Fruit fly (Drosophila melanogaster) whole organism, embryonic: ENCODE data around the gene CG2145.
A peak's percentile ranks its signal among the peaks of the same experiment; 100 is the strongest.

ENCODE experiments used
- Antp ChIP-seq: fragments of 200-800 bp; sonication (Bioruptor generic); optimal IDR thresholded peaks from 3 replicates; lab custom pipeline; 2016; ENCODE audit warnings: missing biosample characterization, missing genetic modification characterization
- Atf3 ChIP-seq: fragments of 200-800 bp; sonication (Bioruptor generic); optimal IDR thresholded peaks from 3 replicates; lab custom pipeline; 2016; ENCODE audit warnings: missing biosample characterization, missing genetic modification characterization
- Bteb2 ChIP-seq: fragments of 200-800 bp; sonication (Bioruptor generic); optimal IDR thresholded peaks from 2 replicates; lab custom pipeline; 2016; ENCODE audit warnings: missing biosample characterization, missing genetic modification characterization
- CG11696 ChIP-seq: fragments of 200-800 bp; sonication (Bioruptor generic); IDR thresholded peaks from 2 replicates; pipeline ENCODE4 v1.3.6; 2022; ENCODE audit warnings: missing biosample characterization, missing genetic modification characterization
- CG12155 ChIP-seq: fragments of 200-800 bp; sonication (Bioruptor generic); optimal IDR thresholded peaks from 3 replicates; lab custom pipeline; 2016; ENCODE audit warnings: missing biosample characterization, missing genetic modification characterization
- CG12236 ChIP-seq: fragments of 200-800 bp; sonication (Bioruptor generic); optimal IDR thresholded peaks from 2 replicates; lab custom pipeline; 2016; ENCODE audit warnings: missing biosample characterization, missing genetic modification characterization
- CG12942 ChIP-seq: fragments of 200-800 bp; sonication (Bioruptor generic); optimal IDR thresholded peaks from 3 replicates; lab custom pipeline; 2016; ENCODE audit warnings: missing biosample characterization, missing genetic modification characterization
- CG14014 ChIP-seq: fragments of 200-800 bp; sonication (Bioruptor generic); IDR thresholded peaks from 2 replicates; pipeline ENCODE4 v1.3.6; 2022; ENCODE audit warnings: missing biosample characterization, missing genetic modification characterization
- CG14860 ChIP-seq: fragments of 200-800 bp; sonication (Bioruptor generic); IDR thresholded peaks from 3 replicates; pipeline ENCODE4 v1.3.6; 2022; ENCODE audit warnings: missing biosample characterization, missing genetic modification characterization; ENCODE audit not compliant: partially characterized antibody
- CG17385 ChIP-seq: fragments of 200-800 bp; sonication (Bioruptor generic); optimal IDR thresholded peaks from 3 replicates; lab custom pipeline; 2018; ENCODE audit warnings: missing biosample characterization, mild to moderate bottlenecking, missing genetic modification characterization
- CG18476 ChIP-seq: fragments of 200-800 bp; sonication (Bioruptor generic); optimal IDR thresholded peaks from 2 replicates; lab custom pipeline; 2016; ENCODE audit warnings: missing biosample characterization, mild to moderate bottlenecking, missing genetic modification characterization
- CG31388 ChIP-seq: fragments of 200-800 bp; sonication (Bioruptor generic); optimal IDR thresholded peaks from 2 replicates; lab custom pipeline; 2016; ENCODE audit warnings: missing biosample characterization, missing genetic modification characterization
- CG34422 ChIP-seq: fragments of 200-800 bp; sonication (Bioruptor generic); IDR thresholded peaks from 3 replicates; pipeline ENCODE4 v1.3.6; 2022; ENCODE audit warnings: missing biosample characterization, missing genetic modification characterization
- CG6854 ChIP-seq: fragments of 200-800 bp; sonication (Bioruptor generic); optimal IDR thresholded peaks from 3 replicates; lab custom pipeline; 2017; ENCODE audit warnings: missing biosample characterization, mild to moderate bottlenecking, missing genetic modification characterization
- CG7556 ChIP-seq: fragments of 200-800 bp; sonication (Bioruptor generic); optimal IDR thresholded peaks from 2 replicates; lab custom pipeline; 2017; ENCODE audit warnings: missing biosample characterization, mild to moderate bottlenecking, missing genetic modification characterization
- CG7963 ChIP-seq: fragments of 200-800 bp; sonication (Bioruptor generic); IDR thresholded peaks from 3 replicates; pipeline ENCODE4 v1.3.6; 2022; ENCODE audit warnings: missing biosample characterization, missing genetic modification characterization; ENCODE audit not compliant: partially characterized antibody
- CG9817 ChIP-seq: fragments of 200-800 bp; sonication (Bioruptor generic); optimal IDR thresholded peaks from 2 replicates; lab custom pipeline; 2018; ENCODE audit warnings: missing biosample characterization, mild to moderate bottlenecking, missing genetic modification characterization, moderate library complexity
- D19A ChIP-seq: fragments of 200-800 bp; optimal IDR thresholded peaks from 3 replicates; lab custom pipeline; 2019; ENCODE audit warnings: missing biosample characterization, mild to moderate bottlenecking, missing genetic modification characterization, moderate library complexity
- Dip3 ChIP-seq: fragments of 200-800 bp; sonication (Bioruptor generic); optimal IDR thresholded peaks from 3 replicates; lab custom pipeline; 2016; ENCODE audit warnings: missing biosample characterization, missing genetic modification characterization
- Dref ChIP-seq: fragments of 200-800 bp; sonication (Bioruptor generic); IDR thresholded peaks from 2 replicates; pipeline ENCODE4 v1.3.6; 2022; ENCODE audit warnings: missing biosample characterization, missing genetic modification characterization
- E2f2 ChIP-seq: fragments of 200-800 bp; sonication (Bioruptor generic); IDR thresholded peaks from 2 replicates; pipeline ENCODE4 v1.3.6; 2022; ENCODE audit warnings: missing biosample characterization, missing genetic modification characterization
- Ets97D ChIP-seq: fragments of 200-800 bp; sonication (Bioruptor generic); optimal IDR thresholded peaks from 3 replicates; lab custom pipeline; 2016; ENCODE audit warnings: missing biosample characterization, missing genetic modification characterization
- Hand ChIP-seq: fragments of 200-800 bp; sonication (Bioruptor generic); optimal IDR thresholded peaks from 2 replicates; lab custom pipeline; 2017; ENCODE audit warnings: mild to moderate bottlenecking, missing biosample characterization, missing genetic modification reagents, missing genetic modification characterization
- Hmx ChIP-seq: fragments of 200-800 bp; sonication (Bioruptor generic); optimal IDR thresholded peaks from 2 replicates; lab custom pipeline; 2016; ENCODE audit warnings: missing biosample characterization, missing genetic modification characterization
- Sox102F ChIP-seq: fragments of 200-800 bp; sonication (Bioruptor generic); optimal IDR thresholded peaks from 2 replicates; lab custom pipeline; 2018; ENCODE audit warnings: missing biosample characterization, mild to moderate bottlenecking, missing genetic modification characterization, moderate library complexity
- Trl ChIP-seq, 3 experiments: fragments of >200 bp in 2 of 3; fragments of 200-800 bp in 1 of 3; sonication (Bioruptor generic) in 1 of 3; optimal IDR thresholded peaks; 2 replicates in 1 of 3; 3 replicates in 2 of 3; lab custom pipeline; 2016 to 2017; ENCODE audit warnings: missing biosample characterization in 1 of 3, missing genetic modification characterization in 1 of 3
- abd-A ChIP-seq: fragments of 200-800 bp; sonication (Bioruptor generic); optimal IDR thresholded peaks from 3 replicates; lab custom pipeline; 2019; ENCODE audit warnings: missing biosample characterization, mild to moderate bottlenecking, missing genetic modification characterization, moderate library complexity
- br ChIP-seq: fragments of >200 bp; optimal IDR thresholded peaks from 2 replicates; lab custom pipeline; 2017
- bsh ChIP-seq, 2 experiments: fragments of 200-800 bp; sonication (Bioruptor generic); optimal IDR thresholded peaks; 2 replicates each; lab custom pipeline; 2017 to 2018; ENCODE audit warnings: mild to moderate bottlenecking in 2 of 2, missing biosample characterization in 2 of 2, missing genetic modification characterization in 2 of 2, moderate library complexity in 1 of 2
- cas ChIP-seq: fragments of 200-800 bp; sonication (Bioruptor generic); IDR thresholded peaks from 2 replicates; pipeline ENCODE4 v1.3.6; 2022; ENCODE audit warnings: missing biosample characterization, missing genetic modification characterization
- cg ChIP-seq: fragments of 200-800 bp; sonication (Bioruptor generic); optimal IDR thresholded peaks from 3 replicates; lab custom pipeline; 2019; ENCODE audit warnings: missing biosample characterization, mild to moderate bottlenecking, missing genetic modification characterization, moderate library complexity
- dan ChIP-seq: fragments of 200-800 bp; sonication (Bioruptor generic); IDR thresholded peaks from 2 replicates; pipeline ENCODE4 v1.3.6; 2022; ENCODE audit warnings: missing biosample characterization, missing genetic modification characterization
- esg ChIP-seq: fragments of 200-800 bp; sonication (Bioruptor generic); conservative IDR thresholded peaks from 2 replicates; pipeline ENCODE4 v1.3.6; 2022; ENCODE audit warnings: missing biosample characterization, missing genetic modification characterization
- exex ChIP-seq: fragments of 200-800 bp; sonication (Bioruptor generic); optimal IDR thresholded peaks from 4 replicates; lab custom pipeline; 2018; ENCODE audit warnings: missing biosample characterization, mild to moderate bottlenecking, missing genetic modification characterization, moderate library complexity
- fd96Cb ChIP-seq: fragments of 200-800 bp; sonication (Bioruptor generic); optimal IDR thresholded peaks from 2 replicates; lab custom pipeline; 2018; ENCODE audit warnings: missing biosample characterization, mild to moderate bottlenecking, missing genetic modification characterization, moderate library complexity
- h ChIP-seq: fragments of >200 bp; optimal IDR thresholded peaks from 2 replicates; lab custom pipeline; 2017
- ham ChIP-seq: fragments of 200-800 bp; sonication (Bioruptor generic); IDR thresholded peaks from 2 replicates; pipeline ENCODE4 v1.3.6; 2022; ENCODE audit warnings: missing biosample characterization, missing genetic modification characterization
- hbn ChIP-seq: fragments of 200-800 bp; sonication (Bioruptor generic); IDR thresholded peaks from 2 replicates; pipeline ENCODE4 v1.3.6; 2022; ENCODE audit warnings: missing biosample characterization, missing genetic modification characterization; ENCODE audit not compliant: partially characterized antibody
- insv ChIP-seq, 2 experiments: fragments of 200-800 bp; sonication (Bioruptor generic); optimal IDR thresholded peaks; 3 replicates each; lab custom pipeline; 2016 to 2018; ENCODE audit warnings: missing biosample characterization in 2 of 2, missing genetic modification characterization in 2 of 2
- inv ChIP-seq: fragments of 200-800 bp; sonication (Bioruptor generic); IDR thresholded peaks from 2 replicates; pipeline ENCODE4 v1.3.6; 2022; ENCODE audit warnings: missing biosample characterization, missing genetic modification characterization; ENCODE audit not compliant: partially characterized antibody
- maf-S ChIP-seq: fragments of 200-800 bp; sonication (Bioruptor generic); optimal IDR thresholded peaks from 2 replicates; lab custom pipeline; 2016; ENCODE audit warnings: missing biosample characterization, missing genetic modification characterization
- nerfin-2 ChIP-seq: fragments of 200-800 bp; sonication (Bioruptor generic); IDR thresholded peaks from 2 replicates; pipeline ENCODE4 v1.3.6; 2022; ENCODE audit warnings: missing biosample characterization, missing genetic modification characterization; ENCODE audit not compliant: partially characterized antibody
- nmo ChIP-seq: fragments of 200-800 bp; sonication (Bioruptor generic); optimal IDR thresholded peaks from 2 replicates; lab custom pipeline; 2018; ENCODE audit warnings: missing biosample characterization, mild to moderate bottlenecking, missing genetic modification characterization, moderate library complexity
- psq ChIP-seq: fragments of 200-800 bp; sonication (Bioruptor generic); optimal IDR thresholded peaks from 2 replicates; lab custom pipeline; 2017; ENCODE audit warnings: missing biosample characterization, missing genetic modification characterization
- sens-2 ChIP-seq: fragments of 200-800 bp; sonication (Bioruptor generic); IDR thresholded peaks from 2 replicates; pipeline ENCODE4 v1.3.6; 2022; ENCODE audit warnings: missing biosample characterization, missing genetic modification characterization
- sna ChIP-seq: fragments of 200-800 bp; sonication (Bioruptor generic); IDR thresholded peaks from 2 replicates; pipeline ENCODE4 v1.3.6; 2022; ENCODE audit warnings: missing biosample characterization, missing genetic modification characterization; ENCODE audit not compliant: partially characterized antibody
- ssp ChIP-seq: fragments of 200-800 bp; sonication (Bioruptor generic); IDR thresholded peaks from 2 replicates; pipeline ENCODE4 v1.3.6; 2022; ENCODE audit warnings: missing biosample characterization, missing genetic modification characterization
- tll ChIP-seq, 2 experiments: fragments of 200-800 bp in 1 of 2; fragments of >200 bp in 1 of 2; sonication (Bioruptor generic) in 1 of 2; optimal IDR thresholded peaks; 2 replicates each; lab custom pipeline; 2017 to 2019; ENCODE audit warnings: missing biosample characterization in 2 of 2, missing genetic modification characterization in 2 of 2, mild to moderate bottlenecking in 1 of 2, moderate library complexity in 1 of 2
- zen2 ChIP-seq: fragments of 200-800 bp; sonication (Bioruptor generic); IDR thresholded peaks from 3 replicates; pipeline ENCODE4 v1.3.6; 2022; ENCODE audit warnings: missing biosample characterization, missing genetic modification characterization; ENCODE audit not compliant: partially characterized antibody

The CG2145 gene

DNA sequence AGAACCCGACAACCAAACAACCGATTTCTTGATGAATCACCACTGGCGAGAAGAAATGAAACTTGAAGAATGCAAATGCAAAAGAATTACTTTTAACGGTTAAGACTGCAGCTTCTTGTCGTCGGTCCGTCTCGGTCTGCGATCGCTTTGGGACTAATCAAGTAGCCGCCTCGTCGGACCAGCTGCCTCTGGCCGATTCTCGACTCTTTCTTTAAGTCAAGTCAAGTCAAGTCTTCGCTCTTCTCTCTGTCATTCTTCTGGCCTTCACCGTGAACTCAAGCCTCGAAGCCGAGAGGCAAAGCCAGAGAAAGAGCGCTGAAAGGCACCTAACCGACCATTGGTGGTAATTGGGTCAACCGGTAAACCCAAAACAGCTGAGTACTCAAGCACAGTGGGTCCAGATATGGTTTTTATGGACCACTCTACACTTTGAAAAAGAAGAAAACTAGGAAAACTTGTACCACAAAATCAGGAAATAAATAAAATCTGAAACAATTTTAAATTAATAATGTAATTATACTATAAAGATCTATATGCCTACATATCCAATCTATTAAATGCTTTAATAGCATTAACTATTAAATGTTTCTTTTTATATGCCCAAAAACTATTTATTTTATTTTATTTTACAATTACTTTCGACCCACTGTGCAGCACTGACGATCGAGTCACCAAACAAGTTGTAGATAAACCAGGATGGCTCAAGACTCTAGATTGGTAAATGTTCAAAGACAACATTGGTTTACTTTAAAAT lies 40.0 kb downstream of the CG2145 start, which contains the start of gene C901 (continued):
- TF ChIP-seq tll (GFP tag; optimal IDR thresholded peaks at IDR 0.05; lab: Kevin White, UChicago) (no peak), CG31388 (no peak), CG7963 (GFP tag; lab: Robert Waterston, UW) (no peak), sens-2 (no peak), CG12155 (GFP tag; lab: Kevin White, UChicago) (no peak), Atf3 (GFP tag; lab: Kevin White, UChicago) (no peak), E2f2 (GFP tag; lab: Robert Waterston, UW) (peak; percentile 38), Trl (optimal IDR thresholded peaks at IDR 0.05; lab: Kevin White, UChicago) (no peak), Trl (GFP tag; optimal IDR thresholded peaks at IDR 0.05; lab: Kevin White, UChicago) (no peak), CG11696 (GFP tag; lab: Robert Waterston, UW) (no peak), h (lab: Kevin White, UChicago) (no peak), insv (GFP tag; optimal IDR thresholded peaks at IDR 0.05; lab: Kevin White, UChicago) (no peak), inv (GFP tag; lab: Robert Waterston, UW) (no peak), maf-S (GFP tag; lab: Kevin White, UChicago) (no peak), Hmx (no peak), Dref (GFP tag; lab: Robert Waterston, UW) (no peak), Dip3 (GFP tag; lab: Kevin White, UChicago) (no peak), CG12942 (GFP tag; lab: Kevin White, UChicago) (peak; percentile 13), cas (GFP tag; lab: Robert Waterston, UW) (no peak), cg (GFP tag; lab: Kevin White, UChicago) (no peak), esg (peak; percentile 59), Bteb2 (GFP tag; lab: Kevin White, UChicago) (no peak), Hand (GFP tag; lab: Kevin White, UChicago) (no peak), CG18476 (GFP tag; lab: Kevin White, UChicago) (no peak), Ets97D (GFP tag; lab: Kevin White, UChicago) (no peak), CG14014 (peak; percentile 58; the same call in 1 of the 2 replicates), abd-A (tag; lab: Kevin White, UChicago) (no peak), nmo (GFP tag; lab: Kevin White, UChicago) (peak; percentile 85), Antp (GFP tag; lab: Kevin White, UChicago) (no peak), ham (no peak), psq (GFP tag; lab: Kevin White, UChicago) (no peak), bsh (GFP tag; optimal IDR thresholded peaks at IDR 0.05; lab: Kevin White, UChicago) (peak in 1 of 2 experiments; percentile 87), exex (no peak), CG34422 (GFP tag; lab: Robert Waterston, UW) (0 out of 3 replicates have a peak, but pooled peaks have one; percentile 27), CG6854 (GFP tag; lab: Kevin White, UChicago) (peak; percentile 18), CG9817 (tag; lab: Kevin White, UChicago) (peak; percentile 47), CG17385 (GFP tag; lab: Kevin White, UChicago) (peak; percentile 64), br (lab: Kevin White, UChicago) (no peak), sna (no peak), hbn (no peak), dan (GFP tag; lab: Robert Waterston, UW) (no peak), CG7556 (GFP tag; lab: Kevin White, UChicago) (peak; percentile 71), D19A (tag; lab: Kevin White, UChicago) (peak; percentile 79), CG12236 (GFP tag; lab: Kevin White, UChicago) (no peak), nerfin-2 (GFP tag; lab: Robert Waterston, UW) (no peak), CG14860 (no peak), ssp (GFP tag; lab: Robert Waterston, UW) (peak; percentile 32; the same call in 1 of the 2 replicates), fd96Cb (tag; lab: Kevin White, UChicago) (peak; percentile 82), Sox102F (peak; percentile 80), zen2 (GFP tag; lab: Robert Waterston, UW) (no peak)
